Fruit fly (Drosophila melanogaster) whole organism: Measurements from ENCODE around the gene CG34447.

Source experiments
- CG8478 ChIP-seq: fragments of >200 bp; optimal IDR thresholded peaks from 2 replicates; lab custom pipeline; 2018; ENCODE audit warnings: inconsistent platforms
- pan ChIP-seq: fragments of >200 bp; optimal IDR thresholded peaks from 2 replicates; lab custom pipeline; 2017

- TF ChIP-seq pan (lab: Kevin White, UChicago) = no peak
- TF ChIP-seq CG8478 = no peak
Observed at dm6 chr2L:2398459-2398858, 21.4 kb downstream of the CG34447 start.
